Comparison of ENCODE assay signal across 4 worm cellular contexts in the genomic region with DNA sequence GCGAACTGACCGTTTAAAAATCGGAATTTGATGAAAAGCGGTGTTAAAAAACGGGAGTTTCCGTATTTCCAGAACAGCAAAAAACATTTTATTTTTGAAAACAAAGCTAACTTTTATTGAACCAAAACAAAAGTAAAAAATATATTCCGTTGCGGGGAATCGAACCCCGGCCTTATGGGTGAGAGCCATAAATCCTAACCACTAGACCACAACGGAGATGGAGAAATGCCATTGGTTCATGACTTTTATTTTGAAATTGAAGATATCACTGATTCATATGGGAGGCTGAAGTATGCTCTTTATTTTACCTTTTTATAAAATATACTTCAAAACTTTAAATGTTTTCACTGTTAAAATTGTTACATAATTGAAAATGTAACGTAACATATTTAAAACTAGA.
TF ChIP-seq lines count a peak whose summit lies in the region.

No protein-coding gene starts in this region.

TF ChIP-seq in whole organism, L1 larva, 84 proteins besides CTCF, POLR2A, EP300 and RAD21 (continues in another document):
- no peak for TF ChIP-seq dpl-1 (GFP tag; optimal IDR thresholded peaks at IDR 0.05; lab: Kevin White, UChicago)
- peak; percentile 35 for TF ChIP-seq nhr-47 (tag; optimal IDR thresholded peaks at IDR 0.05; lab: Kevin White, UChicago)
- TF ChIP-seq snu-23 (GFP tag; optimal IDR thresholded peaks at IDR 0.05; lab: Kevin White, UChicago), result peak; percentile 49
- no peak for TF ChIP-seq rnt-1 (tag; optimal IDR thresholded peaks at IDR 0.05; lab: Kevin White, UChicago)
- no peak for TF ChIP-seq sup-37 (GFP tag; optimal IDR thresholded peaks at IDR 0.05; lab: Kevin White, UChicago)
- no peak for TF ChIP-seq pag-3 (tag; optimal IDR thresholded peaks at IDR 0.05; lab: Kevin White, UChicago; ENCODE audit: borderline replicate concordance, insufficient read depth)
- no peak for TF ChIP-seq Y116A8C.19 (tag; optimal IDR thresholded peaks at IDR 0.05; lab: Kevin White, UChicago; ENCODE audit: borderline replicate concordance)
- no peak for TF ChIP-seq ztf-4 (tag; optimal IDR thresholded peaks at IDR 0.05; lab: Kevin White, UChicago)
- TF ChIP-seq F16B12.6 (tag; optimal IDR thresholded peaks at IDR 0.05; lab: Kevin White, UChicago), result no peak
- TF ChIP-seq hlh-17 (GFP tag; optimal IDR thresholded peaks at IDR 0.05; lab: Kevin White, UChicago; ENCODE audit: borderline replicate concordance), result no peak
- TF ChIP-seq unc-130 (tag; optimal IDR thresholded peaks at IDR 0.05; lab: Kevin White, UChicago), result no peak
- TF ChIP-seq nhr-85 (tag; lab: Kevin White, UChicago), result peak; percentile 6
- 0 out of 2 replicates have a peak, but pooled peaks have one; percentile 13 for TF ChIP-seq nhr-19 (GFP tag; conservative IDR thresholded peaks at IDR 0.05; lab: Robert Waterston, UW)
- no peak for TF ChIP-seq fkh-4 (tag; optimal IDR thresholded peaks at IDR 0.05; lab: Kevin White, UChicago; ENCODE audit: borderline replicate concordance)
- TF ChIP-seq elt-3 (tag; optimal IDR thresholded peaks at IDR 0.05; lab: Kevin White, UChicago), result no peak
- peak; percentile 8 for TF ChIP-seq nhr-71 (tag; optimal IDR thresholded peaks at IDR 0.05; lab: Kevin White, UChicago)
- TF ChIP-seq nhr-90 (tag; optimal IDR thresholded peaks at IDR 0.05; lab: Kevin White, UChicago; ENCODE audit: poor library complexity), result peak; percentile 31
- peak; percentile 4 for TF ChIP-seq nhr-20 (tag; optimal IDR thresholded peaks at IDR 0.05; lab: Kevin White, UChicago)
- TF ChIP-seq ceh-8 (GFP tag; optimal IDR thresholded peaks at IDR 0.05; lab: Kevin White, UChicago), result no peak
- no peak for TF ChIP-seq ces-1 (GFP tag; optimal IDR thresholded peaks at IDR 0.05; lab: Kevin White, UChicago)
- no peak for TF ChIP-seq mab-9 (GFP tag; IDR thresholded peaks at IDR 0.05; lab: Robert Waterston, UW)

TF ChIP-seq in whole organism, L2 larva, 48 proteins besides CTCF, POLR2A, EP300 and RAD21:
- TF ChIP-seq ceh-82 (tag; optimal IDR thresholded peaks at IDR 0.05; lab: Kevin White, UChicago) (no peak), R02D3.7 (tag; optimal IDR thresholded peaks at IDR 0.05; lab: Kevin White, UChicago) (no peak), unc-55 (GFP tag; optimal IDR thresholded peaks at IDR 0.05; lab: Kevin White, UChicago) (no peak), skn-1 (tag; optimal IDR thresholded peaks at IDR 0.05; lab: Kevin White, UChicago) (no peak), mab-5 (tag; optimal IDR thresholded peaks at IDR 0.05; lab: Kevin White, UChicago) (no peak), sma-3 (GFP tag; optimal IDR thresholded peaks at IDR 0.05; lab: Kevin White, UChicago) (peak; percentile 0)

TF ChIP-seq in whole organism, L4 larva, 104 proteins besides CTCF, POLR2A, EP300 and RAD21:
- TF ChIP-seq egl-27 (tag; optimal IDR thresholded peaks at IDR 0.05; lab: Kevin White, UChicago) (no peak), dve-1 (tag; optimal IDR thresholded peaks at IDR 0.05; lab: Kevin White, UChicago; ENCODE audit: insufficient read depth) (peak; percentile 37), lin-13 (GFP tag; optimal IDR thresholded peaks at IDR 0.05; lab: Kevin White, UChicago) (no peak), ceh-82 (tag; optimal IDR thresholded peaks at IDR 0.05; lab: Kevin White, UChicago) (no peak), tra-1 (GFP tag; IDR thresholded peaks at IDR 0.05; lab: Robert Waterston, UW) (0 out of 2 replicates have a peak, but pooled peaks have one; percentile 36), daf-16 (GFP tag; optimal IDR thresholded peaks at IDR 0.05; lab: Kevin White, UChicago) (peak in 1 of 2 experiments; percentile 14), daf-16 (tag; optimal IDR thresholded peaks at IDR 0.05; lab: Kevin White, UChicago) (peak; percentile 9), lsy-2 (tag; optimal IDR thresholded peaks at IDR 0.05; lab: Kevin White, UChicago) (no peak), lim-7 (GFP tag; IDR thresholded peaks at IDR 0.05; lab: Robert Waterston, UW) (0 out of 2 replicates have a peak, but pooled peaks have one; percentile 59), hlh-30 (tag; optimal IDR thresholded peaks at IDR 0.05; lab: Kevin White, UChicago; ENCODE audit: insufficient read depth) (peak; percentile 4), dpl-1 (GFP tag; optimal IDR thresholded peaks at IDR 0.05; lab: Kevin White, UChicago) (no peak)
TF ChIP-seq in whole organism, L4 larva: peak in this region for 5.

TF ChIP-seq in whole organism, young adult, 124 proteins besides CTCF, POLR2A, EP300 and RAD21 (continues in another document):
- TF ChIP-seq F22D6.2 (tag; optimal IDR thresholded peaks at IDR 0.05; lab: Kevin White, UChicago) (no peak), die-1 (tag; optimal IDR thresholded peaks at IDR 0.05; lab: Kevin White, UChicago) (peak; percentile 2), lsl-1 (GFP tag; optimal IDR thresholded peaks at IDR 0.05; lab: Kevin White, UChicago) (no peak), hmg-20 (GFP tag; IDR thresholded peaks at IDR 0.05; lab: Robert Waterston, UW) (no peak), ceh-27 (GFP tag; optimal IDR thresholded peaks at IDR 0.05; lab: Kevin White, UChicago) (no peak), lin-54 (GFP tag; optimal IDR thresholded peaks at IDR 0.05; lab: Kevin White, UChicago) (no peak), hlh-26 (GFP tag; conservative IDR thresholded peaks at IDR 0.05; lab: Robert Waterston, UW) (no peak), mes-4 (tag; optimal IDR thresholded peaks at IDR 0.05; lab: Kevin White, UChicago) (peak; percentile 4), ztf-3 (GFP tag; optimal IDR thresholded peaks at IDR 0.05; lab: Kevin White, UChicago) (no peak), nfyb-1 (GFP tag; IDR thresholded peaks at IDR 0.05; lab: Robert Waterston, UW) (no peak), tbp1 (GFP tag; optimal IDR thresholded peaks at IDR 0.05; lab: Kevin White, UChicago) (peak; percentile 84), rpc-1 (optimal IDR thresholded peaks at IDR 0.05; lab: Kevin White, UChicago) (peak; percentile 55), rpc-1 (tag; optimal IDR thresholded peaks at IDR 0.05; lab: Kevin White, UChicago) (peak; percentile 74), ztf-28 (GFP tag; IDR thresholded peaks at IDR 0.05; lab: Robert Waterston, UW) (no peak), bed-2 (GFP tag; IDR thresholded peaks at IDR 0.05; lab: Robert Waterston, UW) (no peak), cebp-2 (GFP tag; IDR thresholded peaks at IDR 0.05; lab: Robert Waterston, UW) (no peak), ztf-6 (GFP tag; IDR thresholded peaks at IDR 0.05; lab: Robert Waterston, UW) (no peak), tbx-9 (tag; optimal IDR thresholded peaks at IDR 0.05; lab: Kevin White, UChicago; ENCODE audit: borderline replicate concordance) (no peak), K11D2.4 (GFP tag; IDR thresholded peaks at IDR 0.05; lab: Robert Waterston, UW) (no peak), F55B11.4 (tag; optimal IDR thresholded peaks at IDR 0.05; lab: Kevin White, UChicago; ENCODE audit: borderline replicate concordance, insufficient read depth) (no peak), pbrm-1 (GFP tag; IDR thresholded peaks at IDR 0.05; lab: Robert Waterston, UW) (no peak), rcor-1 (GFP tag; IDR thresholded peaks at IDR 0.05; lab: Robert Waterston, UW) (no peak), lin-35 (GFP tag; optimal IDR thresholded peaks at IDR 0.05; lab: Kevin White, UChicago) (no peak), hmg-1.2 (GFP tag; IDR thresholded peaks at IDR 0.05; lab: Robert Waterston, UW) (peak; percentile 34; the same call in 1 of the 2 replicates), repo-1 (tag; optimal IDR thresholded peaks at IDR 0.05; lab: Kevin White, UChicago) (no peak), attf-6 (GFP tag; IDR thresholded peaks at IDR 0.05; lab: Robert Waterston, UW) (no peak), egl-18 (GFP tag; IDR thresholded peaks at IDR 0.05; lab: Robert Waterston, UW) (no peak), F10E7.11 (tag; optimal IDR thresholded peaks at IDR 0.05; lab: Kevin White, UChicago) (no peak), let-526 (GFP tag; IDR thresholded peaks at IDR 0.05; lab: Robert Waterston, UW) (no peak), attf-5 (GFP tag; optimal IDR thresholded peaks at IDR 0.05; lab: Kevin White, UChicago) (no peak), aptf-2 (GFP tag; conservative IDR thresholded peaks at IDR 0.05; lab: Robert Waterston, UW) (no peak), madf-6 (GFP tag; IDR thresholded peaks at IDR 0.05; lab: Robert Waterston, UW) (no peak), F37B4.10 (GFP tag; IDR thresholded peaks at IDR 0.05; lab: Robert Waterston, UW) (no peak), nhr-120 (GFP tag; IDR thresholded peaks at IDR 0.05; lab: Robert Waterston, UW) (no peak), somi-1 (GFP tag; optimal IDR thresholded peaks at IDR 0.05; lab: Kevin White, UChicago) (no peak), egrh-3 (GFP tag; IDR thresholded peaks at IDR 0.05; lab: Robert Waterston, UW) (no peak), K12H6.12 (tag; optimal IDR thresholded peaks at IDR 0.05; lab: Kevin White, UChicago) (no peak), chd-7 (tag; optimal IDR thresholded peaks at IDR 0.05; lab: Kevin White, UChicago) (no peak), ceh-100 (GFP tag; IDR thresholded peaks at IDR 0.05; lab: Robert Waterston, UW) (no peak), unc-62 (GFP tag; optimal IDR thresholded peaks at IDR 0.05; lab: Kevin White, UChicago) (no peak), nfya-1 (tag; optimal IDR thresholded peaks at IDR 0.05; lab: Kevin White, UChicago; ENCODE audit: borderline replicate concordance, insufficient read depth) (no peak), fkh-3 (tag; optimal IDR thresholded peaks at IDR 0.05; lab: Kevin White, UChicago) (no peak), dpl-1 (GFP tag; optimal IDR thresholded peaks at IDR 0.05; lab: Kevin White, UChicago) (no peak), aptf-3 (GFP tag; IDR thresholded peaks at IDR 0.05; lab: Robert Waterston, UW) (no peak), snpc-4 (GFP tag; optimal IDR thresholded peaks at IDR 0.05; lab: Kevin White, UChicago) (peak; percentile 22), snpc-4 (tag; optimal IDR thresholded peaks at IDR 0.05; lab: Kevin White, UChicago) (no peak), madf-8 (GFP tag; conservative IDR thresholded peaks at IDR 0.05; lab: Robert Waterston, UW) (no peak), sptf-2 (GFP tag; optimal IDR thresholded peaks at IDR 0.05; lab: Kevin White, UChicago) (no peak), madf-3 (GFP tag; IDR thresholded peaks at IDR 0.05; lab: Robert Waterston, UW) (no peak), efl-1 (GFP tag; optimal IDR thresholded peaks at IDR 0.05; lab: Kevin White, UChicago) (no peak), F33H1.4 (GFP tag; IDR thresholded peaks at IDR 0.05; lab: Robert Waterston, UW) (no peak), B0261.1 (tag; optimal IDR thresholded peaks at IDR 0.05; lab: Kevin White, UChicago) (peak; percentile 66), lin-40 (tag; optimal IDR thresholded peaks at IDR 0.05; lab: Kevin White, UChicago) (no peak), athp-1 (tag; optimal IDR thresholded peaks at IDR 0.05; lab: Kevin White, UChicago) (no peak)
